Worm (Caenorhabditis elegans) whole organism, L3 larva: ENCODE data around the gene F13A7.14.

Source experiments
- R02D3.7 ChIP-seq: fragments of 150-350 bp; optimal IDR thresholded peaks from 2 replicates; lab custom pipeline; 2014; ENCODE audit warnings: missing biosample characterization, missing genetic modification characterization
- ZK546.5 ChIP-seq: sonication (generic microtip); optimal IDR thresholded peaks from 2 replicates; lab custom pipeline; 2017; ENCODE audit warnings: missing biosample characterization, missing genetic modification characterization
- aly-2 ChIP-seq: fragments of 150-350 bp; optimal IDR thresholded peaks from 2 replicates; lab custom pipeline; 2014; ENCODE audit warnings: missing biosample characterization, missing genetic modification characterization
- egl-27 ChIP-seq: sonication (generic microtip); optimal IDR thresholded peaks from 4 replicates; lab custom pipeline; 2017; ENCODE audit warnings: missing biosample characterization, missing genetic modification reagents, missing genetic modification characterization
- elt-3 ChIP-seq, 3 experiments: fragments of 150-350 bp in 1 of 3; sonication (generic microtip) in 2 of 3; optimal IDR thresholded peaks; 2 replicates in 2 of 3; 4 replicates in 1 of 3; lab custom pipeline; 2014 to 2017; ENCODE audit warnings: missing biosample characterization in 3 of 3, missing genetic modification characterization in 3 of 3
- fkh-10 ChIP-seq: sonication (generic microtip); optimal IDR thresholded peaks from 2 replicates; lab custom pipeline; 2017; ENCODE audit warnings: missing biosample characterization, missing genetic modification reagents, missing genetic modification characterization
- lin-39 ChIP-seq: fragments of 150-350 bp; optimal IDR thresholded peaks from 2 replicates; lab custom pipeline; 2018; ENCODE audit warnings: missing biosample characterization, missing genetic modification reagents, missing genetic modification characterization
- nfya-1 ChIP-seq: sonication (generic microtip); optimal IDR thresholded peaks from 2 replicates; lab custom pipeline; 2017; ENCODE audit warnings: missing genetic modification characterization, mild to moderate bottlenecking, missing compliant biosample characterization, antibody characterized with exemption, moderate library complexity; ENCODE audit not compliant: insufficient read depth
- nhr-12 ChIP-seq: fragments of 150-350 bp; optimal IDR thresholded peaks from 2 replicates; lab custom pipeline; 2014; ENCODE audit warnings: missing biosample characterization, missing genetic modification characterization
- nhr-237 ChIP-seq: fragments of 150-350 bp; optimal IDR thresholded peaks from 2 replicates; lab custom pipeline; 2014; ENCODE audit warnings: missing biosample characterization, missing genetic modification characterization
- pha-4 ChIP-seq: fragments of 150-350 bp; optimal IDR thresholded peaks from 2 replicates; lab custom pipeline; 2014; ENCODE audit warnings: missing biosample characterization, missing genetic modification reagents, missing genetic modification characterization
- sea-2 ChIP-seq: fragments of 150-350 bp; sonication (generic microtip); optimal IDR thresholded peaks from 4 replicates; lab custom pipeline; 2014; ENCODE audit warnings: missing biosample characterization, missing genetic modification reagents, missing genetic modification characterization
- zag-1 ChIP-seq: fragments of 150-350 bp; optimal IDR thresholded peaks from 2 replicates; lab custom pipeline; 2014; ENCODE audit warnings: missing biosample characterization, missing genetic modification characterization

- TF ChIP-seq pha-4 (peak; percentile 69), zag-1 (tag; lab: Kevin White, UChicago) (no peak), egl-27 (tag; lab: Kevin White, UChicago) (no peak), nhr-237 (tag; lab: Kevin White, UChicago) (no peak), fkh-10 (no peak), aly-2 (tag; lab: Kevin White, UChicago) (no peak), R02D3.7 (tag; lab: Kevin White, UChicago) (no peak), nfya-1 (tag; lab: Kevin White, UChicago) (peak; percentile 54), nhr-12 (tag; lab: Kevin White, UChicago) (no peak), elt-3 (tag; optimal IDR thresholded peaks at IDR 0.05; lab: Kevin White, UChicago) (no peak), ZK546.5 (tag; lab: Kevin White, UChicago) (no peak), lin-39 (peak; percentile 54), sea-2 (GFP tag; lab: Kevin White, UChicago) (no peak)
Measured at ce11 chrV:16352282-16352681, 49.4 kb upstream of the F13A7.14 start.
